Worm (Caenorhabditis elegans) whole organism, L3 larva: ENCODE results near the gene svh-11.

Experiments
- nhr-76 ChIP-seq: fragments of 150-350 bp; sonication (generic microtip); optimal IDR thresholded peaks from 5 replicates; lab custom pipeline; 2014; ENCODE audit warnings: missing biosample characterization, missing genetic modification characterization
- nhr-77 ChIP-seq: fragments of 150-350 bp; optimal IDR thresholded peaks from 2 replicates; lab custom pipeline; 2014; ENCODE audit warnings: missing biosample characterization, missing genetic modification characterization
- pha-4 ChIP-seq: fragments of 150-350 bp; optimal IDR thresholded peaks from 2 replicates; lab custom pipeline; 2014; ENCODE audit warnings: missing biosample characterization, missing genetic modification reagents, missing genetic modification characterization

DNA sequence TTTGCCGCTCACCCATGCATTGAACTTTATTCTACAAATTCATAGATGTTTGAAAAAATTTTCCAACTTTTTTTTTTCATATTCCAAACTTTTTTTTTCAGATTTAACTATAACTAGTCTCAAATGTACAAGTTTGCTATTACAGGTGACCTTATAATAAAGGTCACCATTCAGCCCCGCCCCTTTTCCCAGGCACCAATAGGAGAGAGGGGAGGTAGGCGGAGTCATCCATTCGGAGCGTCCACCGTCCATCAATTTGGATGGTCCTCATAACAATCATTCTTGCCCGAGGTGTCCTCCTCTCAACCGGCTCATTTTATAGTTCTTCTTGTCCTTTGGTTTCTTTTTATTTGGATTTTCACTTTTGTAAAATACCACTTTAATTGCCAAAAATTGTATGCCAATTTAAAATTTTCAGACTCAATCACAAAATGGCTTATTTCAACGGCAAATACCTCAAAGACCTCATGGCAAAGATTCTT is 19.0 kb upstream of the svh-11 start, which contains the start of gene Y5H2B.3:
- no peak for TF ChIP-seq pha-4 (tag; lab: Kevin White, UChicago)
- no peak for TF ChIP-seq nhr-77 (tag; lab: Kevin White, UChicago)
- TF ChIP-seq nhr-76 (tag; lab: Kevin White, UChicago) = no peak
